Worm (Caenorhabditis elegans) whole organism, L3 larva: ENCODE measurements around the gene sbds-1.

Source experiments
- R02D3.7 ChIP-seq: fragments of 150-350 bp; optimal IDR thresholded peaks from 2 replicates; lab custom pipeline; 2014; ENCODE audit warnings: missing biosample characterization, missing genetic modification characterization
- ZK546.5 ChIP-seq: sonication (generic microtip); optimal IDR thresholded peaks from 2 replicates; lab custom pipeline; 2017; ENCODE audit warnings: missing biosample characterization, missing genetic modification characterization
- ama-1 ChIP-seq: fragments of 150-350 bp; optimal IDR thresholded peaks from 2 replicates; lab custom pipeline; 2018
- ceh-16 ChIP-seq: sonication (generic microtip); optimal IDR thresholded peaks from 2 replicates; lab custom pipeline; 2017; ENCODE audit warnings: missing biosample characterization, missing genetic modification characterization
- ceh-82 ChIP-seq: fragments of 150-350 bp; optimal IDR thresholded peaks from 2 replicates; lab custom pipeline; 2014; ENCODE audit warnings: missing biosample characterization, missing genetic modification characterization
- daf-12 ChIP-seq: fragments of 150-350 bp; optimal IDR thresholded peaks from 2 replicates; lab custom pipeline; 2014; ENCODE audit warnings: missing biosample characterization, missing genetic modification reagents, missing genetic modification characterization
- egl-27 ChIP-seq: sonication (generic microtip); optimal IDR thresholded peaks from 4 replicates; lab custom pipeline; 2017; ENCODE audit warnings: missing biosample characterization, missing genetic modification reagents, missing genetic modification characterization
- egl-5 ChIP-seq: fragments of 150-350 bp; optimal IDR thresholded peaks from 2 replicates; lab custom pipeline; 2017; ENCODE audit warnings: missing biosample characterization, missing genetic modification reagents, missing genetic modification characterization, inconsistent platforms
- elt-1 ChIP-seq: fragments of 150-350 bp; optimal IDR thresholded peaks from 2 replicates; lab custom pipeline; 2014; ENCODE audit warnings: missing biosample characterization, missing genetic modification characterization
- elt-2 ChIP-seq: sonication (generic microtip); optimal IDR thresholded peaks from 2 replicates; lab custom pipeline; 2016; ENCODE audit warnings: missing genetic modification reagents, mild to moderate bottlenecking, missing genetic modification characterization, missing compliant biosample characterization
- eor-1 ChIP-seq, 2 experiments: fragments of 150-350 bp; optimal IDR thresholded peaks; 2 replicates each; lab custom pipeline; 2014 to 2018; ENCODE audit warnings: missing biosample characterization in 2 of 2, missing genetic modification characterization in 2 of 2
- fkh-10 ChIP-seq: sonication (generic microtip); optimal IDR thresholded peaks from 2 replicates; lab custom pipeline; 2017; ENCODE audit warnings: missing biosample characterization, missing genetic modification reagents, missing genetic modification characterization
- fkh-2 ChIP-seq: fragments of 150-350 bp; optimal IDR thresholded peaks from 2 replicates; lab custom pipeline; 2014; ENCODE audit warnings: missing biosample characterization, missing genetic modification reagents, missing genetic modification characterization
- fos-1 ChIP-seq: fragments of 150-350 bp; optimal IDR thresholded peaks from 2 replicates; lab custom pipeline; 2014; ENCODE audit warnings: missing biosample characterization, missing genetic modification characterization
- hmg-11 ChIP-seq: sonication (generic microtip); optimal IDR thresholded peaks from 2 replicates; lab custom pipeline; 2016; ENCODE audit warnings: missing genetic modification characterization, missing compliant biosample characterization
- jun-1 ChIP-seq: fragments of 150-350 bp; optimal IDR thresholded peaks from 2 replicates; lab custom pipeline; 2014; ENCODE audit warnings: missing biosample characterization, missing genetic modification reagents, missing genetic modification characterization
- lsy-12 ChIP-seq: sonication (generic microtip); optimal IDR thresholded peaks from 2 replicates; lab custom pipeline; 2016; ENCODE audit warnings: mild to moderate bottlenecking, missing genetic modification characterization, missing compliant biosample characterization
- mml-1 ChIP-seq: fragments of 150-350 bp; sonication (generic microtip); optimal IDR thresholded peaks from 3 replicates; lab custom pipeline; 2014; ENCODE audit warnings: missing biosample characterization, missing genetic modification characterization
- nfya-1 ChIP-seq: sonication (generic microtip); optimal IDR thresholded peaks from 2 replicates; lab custom pipeline; 2017; ENCODE audit warnings: missing genetic modification characterization, mild to moderate bottlenecking, missing compliant biosample characterization, antibody characterized with exemption, moderate library complexity; ENCODE audit not compliant: insufficient read depth
- nhr-11 ChIP-seq: fragments of 150-350 bp; optimal IDR thresholded peaks from 2 replicates; lab custom pipeline; 2014; ENCODE audit warnings: missing biosample characterization, missing genetic modification characterization
- nhr-12 ChIP-seq: fragments of 150-350 bp; optimal IDR thresholded peaks from 2 replicates; lab custom pipeline; 2014; ENCODE audit warnings: missing biosample characterization, missing genetic modification characterization
- nhr-23 ChIP-seq: fragments of 150-350 bp; optimal IDR thresholded peaks from 2 replicates; lab custom pipeline; 2014; ENCODE audit warnings: missing biosample characterization, missing genetic modification reagents, missing genetic modification characterization
- nhr-25 ChIP-seq: sonication (generic microtip); optimal IDR thresholded peaks from 2 replicates; lab custom pipeline; 2017; ENCODE audit warnings: missing biosample characterization, missing genetic modification characterization
- nhr-43 ChIP-seq: sonication (generic microtip); optimal IDR thresholded peaks from 2 replicates; lab custom pipeline; 2016; ENCODE audit warnings: mild to moderate bottlenecking, missing genetic modification characterization, missing compliant biosample characterization; ENCODE audit not compliant: poor library complexity, severe bottlenecking
- nhr-67 ChIP-seq: fragments of 150-350 bp; optimal IDR thresholded peaks from 2 replicates; lab custom pipeline; 2014; ENCODE audit warnings: missing biosample characterization, missing genetic modification characterization
- nhr-76 ChIP-seq: fragments of 150-350 bp; sonication (generic microtip); optimal IDR thresholded peaks from 5 replicates; lab custom pipeline; 2014; ENCODE audit warnings: missing biosample characterization, missing genetic modification characterization
- nhr-77 ChIP-seq: fragments of 150-350 bp; optimal IDR thresholded peaks from 2 replicates; lab custom pipeline; 2014; ENCODE audit warnings: missing biosample characterization, missing genetic modification characterization
- pha-4 ChIP-seq: fragments of 150-350 bp; optimal IDR thresholded peaks from 2 replicates; lab custom pipeline; 2014; ENCODE audit warnings: missing biosample characterization, missing genetic modification reagents, missing genetic modification characterization
- skn-1 ChIP-seq: fragments of 150-350 bp; optimal IDR thresholded peaks from 2 replicates; lab custom pipeline; 2014; ENCODE audit warnings: missing biosample characterization, missing genetic modification characterization
- snpc-4 ChIP-seq: fragments of 150-350 bp; optimal IDR thresholded peaks from 2 replicates; lab custom pipeline; 2014; ENCODE audit warnings: missing biosample characterization, missing genetic modification characterization
- tbx-2 ChIP-seq: sonication (generic microtip); optimal IDR thresholded peaks from 2 replicates; lab custom pipeline; 2016; ENCODE audit warnings: mild to moderate bottlenecking, missing genetic modification characterization, missing compliant biosample characterization
- unc-39 ChIP-seq: sonication (generic microtip); optimal IDR thresholded peaks from 4 replicates; lab custom pipeline; 2017; ENCODE audit warnings: missing biosample characterization, missing genetic modification characterization
- unc-62 ChIP-seq: fragments of 150-350 bp; sonication (generic microtip); optimal IDR thresholded peaks from 4 replicates; lab custom pipeline; 2014; ENCODE audit warnings: missing biosample characterization, missing genetic modification reagents, missing genetic modification characterization
- zag-1 ChIP-seq: fragments of 150-350 bp; optimal IDR thresholded peaks from 2 replicates; lab custom pipeline; 2014; ENCODE audit warnings: missing biosample characterization, missing genetic modification characterization
- ztf-11 ChIP-seq: fragments of 150-350 bp; optimal IDR thresholded peaks from 2 replicates; lab custom pipeline; 2014; ENCODE audit warnings: missing biosample characterization, missing genetic modification characterization
- ztf-4 ChIP-seq: fragments of 150-350 bp; optimal IDR thresholded peaks from 2 replicates; lab custom pipeline; 2014; ENCODE audit warnings: missing biosample characterization, missing genetic modification characterization

sbds-1 gene

DNA sequence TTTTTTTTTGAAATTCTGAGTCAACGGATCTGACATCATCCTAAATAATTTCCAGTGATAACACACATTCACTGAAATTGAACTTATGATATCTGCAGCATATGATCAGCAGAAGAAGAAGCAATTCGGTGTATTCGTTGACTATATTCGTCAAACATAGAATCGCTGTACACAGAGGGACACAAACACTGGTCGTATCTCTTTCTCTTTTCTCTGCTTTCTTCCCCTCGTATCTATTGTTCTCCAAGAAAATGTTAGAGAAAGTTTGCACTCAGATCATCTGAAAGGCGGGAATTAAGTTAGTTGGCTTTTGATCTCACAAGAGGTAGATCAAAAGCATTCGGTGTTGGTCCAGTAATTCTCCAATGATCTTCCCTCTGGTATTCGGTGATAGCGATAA is 12.3 kb upstream of the sbds-1 start:
- peak; percentile 57 for TF ChIP-seq nhr-25 (tag; lab: Kevin White, UChicago)
- no peak for TF ChIP-seq elt-1 (tag; lab: Kevin White, UChicago)

DNA sequence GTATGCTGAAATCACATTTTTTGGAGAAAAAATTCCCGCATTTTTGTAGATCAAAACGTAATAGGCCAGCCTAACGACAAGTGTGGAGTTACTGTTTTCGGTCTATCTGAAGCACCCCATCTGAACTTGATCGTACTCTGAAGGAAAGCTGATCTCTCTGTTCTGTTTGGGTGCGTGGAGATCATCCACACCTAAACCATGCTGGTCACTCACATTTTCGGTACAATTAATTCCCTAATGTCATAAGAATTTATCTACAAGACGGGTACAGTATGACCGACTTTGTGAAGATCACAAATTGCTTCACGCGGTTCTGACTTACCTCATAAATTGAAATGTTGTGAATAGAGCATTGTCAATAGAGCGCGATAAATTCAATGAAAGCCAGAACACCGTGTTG is 11.7 kb upstream of the sbds-1 start:
- TF ChIP-seq daf-12 (no peak), elt-2 (tag; lab: Kevin White, UChicago) (no peak), lsy-12 (no peak), ztf-11 (tag; lab: Kevin White, UChicago) (no peak), egl-5 (no peak), eor-1 (tag; optimal IDR thresholded peaks at IDR 0.05; lab: Kevin White, UChicago) (no peak), ZK546.5 (tag; lab: Kevin White, UChicago) (no peak), elt-1 (tag; lab: Kevin White, UChicago) (no peak), unc-39 (tag; lab: Kevin White, UChicago) (no peak), nhr-76 (tag; lab: Kevin White, UChicago) (no peak), hmg-11 (tag; lab: Kevin White, UChicago) (no peak), nhr-43 (tag; lab: Kevin White, UChicago) (no peak), nhr-67 (tag; lab: Kevin White, UChicago) (no peak), R02D3.7 (tag; lab: Kevin White, UChicago) (no peak), pha-4 (tag; lab: Kevin White, UChicago) (no peak), nhr-25 (tag; lab: Kevin White, UChicago) (no peak)

ce11 chrIII:647248-647647 is 9.0 kb upstream of the sbds-1 start:
- TF ChIP-seq nhr-23 (tag; lab: Kevin White, UChicago) (peak; percentile 19), pha-4 (tag; lab: Kevin White, UChicago) (peak; percentile 78), hmg-11 (tag; lab: Kevin White, UChicago) (peak; percentile 47), elt-2 (tag; lab: Kevin White, UChicago) (no peak), nfya-1 (tag; lab: Kevin White, UChicago) (peak; percentile 26)

DNA sequence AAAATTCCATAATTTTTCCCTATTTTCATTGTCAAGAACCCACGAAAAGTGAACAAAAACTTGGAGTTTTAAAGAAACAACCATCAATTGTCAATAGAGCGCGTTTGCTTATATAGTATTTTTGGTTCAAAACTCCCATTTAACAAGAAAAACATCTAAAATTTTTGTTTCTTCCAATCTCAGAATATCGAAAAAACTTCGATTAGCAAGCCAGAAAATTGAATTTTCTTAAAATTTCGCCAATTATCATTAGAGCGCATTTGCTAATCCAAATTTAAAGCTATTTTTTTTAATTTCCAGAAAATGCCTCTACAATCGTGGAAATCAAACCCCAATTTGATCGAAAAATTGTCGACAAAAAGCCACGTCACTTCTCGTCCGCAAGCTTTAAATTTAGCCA is 8.2 kb upstream of the sbds-1 start, which contains the start of gene orai-1:
Gene orai-1 (plus strand): TSS at position 301 of the 400 bp plus-strand sequence.
- TF ChIP-seq ztf-11 (tag; lab: Kevin White, UChicago) (no peak), fos-1 (no peak), fkh-2 (tag; lab: Kevin White, UChicago) (no peak), lsy-12 (no peak), ceh-82 (tag; lab: Kevin White, UChicago) (no peak), nhr-12 (no peak)

ce11 chrIII:644660-645059 is 6.4 kb upstream of the sbds-1 start:
- TF ChIP-seq unc-62 (no peak), mml-1 (tag; lab: Kevin White, UChicago) (no peak), ceh-16 (no peak), fos-1 (no peak), pha-4 (tag; lab: Kevin White, UChicago) (no peak), fkh-2 (tag; lab: Kevin White, UChicago) (no peak), nhr-67 (tag; lab: Kevin White, UChicago) (no peak), ztf-4 (no peak), fkh-10 (GFP tag; lab: Kevin White, UChicago) (no peak), egl-27 (no peak), R02D3.7 (tag; lab: Kevin White, UChicago) (no peak), nhr-11 (tag; lab: Kevin White, UChicago) (no peak), nhr-77 (tag; lab: Kevin White, UChicago) (no peak), jun-1 (tag; lab: Kevin White, UChicago) (no peak)

DNA sequence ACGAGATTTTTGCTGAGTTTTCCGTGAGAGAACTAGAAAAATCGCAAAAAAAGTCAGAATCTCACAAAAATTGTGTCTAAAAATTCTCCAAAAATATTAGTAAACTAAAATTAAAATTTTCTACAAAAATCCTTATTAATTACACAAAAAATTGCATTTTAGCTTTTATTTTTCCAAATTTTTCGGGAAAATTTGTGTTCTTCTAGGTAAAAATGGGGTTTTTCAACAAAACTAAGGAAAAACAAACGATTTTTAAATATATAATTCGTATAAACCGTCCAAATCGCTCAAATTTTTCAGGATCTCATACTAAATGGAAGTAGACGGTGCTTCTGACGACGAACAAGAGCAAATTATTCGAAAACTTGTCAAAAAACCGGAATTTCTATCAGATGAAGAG is 3.5 kb upstream of the sbds-1 start, which contains the start of gene W06E11.1:
Gene W06E11.1 (plus strand): TSS at position 301 of the 400 bp plus-strand sequence.
- TF ChIP-seq unc-62: no peak
- TF ChIP-seq ZK546.5 (tag; lab: Kevin White, UChicago): no peak
- no peak for TF ChIP-seq lsy-12
- TF ChIP-seq unc-39 (tag; lab: Kevin White, UChicago): no peak
- TF ChIP-seq ama-1: no peak
- no peak for TF ChIP-seq zag-1 (tag; lab: Kevin White, UChicago)
- TF ChIP-seq mml-1 (tag; lab: Kevin White, UChicago): no peak
- TF ChIP-seq ztf-11 (tag; lab: Kevin White, UChicago): no peak
- no peak for TF ChIP-seq ceh-82 (tag; lab: Kevin White, UChicago)
- no peak for TF ChIP-seq eor-1 (tag; optimal IDR thresholded peaks at IDR 0.05; lab: Kevin White, UChicago)
- TF ChIP-seq snpc-4 (tag; lab: Kevin White, UChicago): no peak
- no peak for TF ChIP-seq daf-12
- TF ChIP-seq skn-1 (tag; lab: Kevin White, UChicago): no peak
- no peak for TF ChIP-seq egl-27
- no peak for TF ChIP-seq tbx-2 (tag; lab: Kevin White, UChicago)
- no peak for TF ChIP-seq pha-4 (tag; lab: Kevin White, UChicago)
- TF ChIP-seq elt-2 (tag; lab: Kevin White, UChicago): no peak
- no peak for TF ChIP-seq nhr-11 (tag; lab: Kevin White, UChicago)
- TF ChIP-seq R02D3.7 (tag; lab: Kevin White, UChicago): no peak
